Worm (Caenorhabditis elegans) whole organism, early embryonic: ENCODE data around the gene fipr-1.

Experiments
- B0310.2 ChIP-seq: sonication (generic microtip); optimal IDR thresholded peaks from 2 replicates; lab custom pipeline; 2016; ENCODE audit warnings: mild to moderate bottlenecking, missing genetic modification characterization, missing compliant biosample characterization
- F13C5.2 ChIP-seq: sonication (generic microtip); optimal IDR thresholded peaks from 2 replicates; lab custom pipeline; 2017; ENCODE audit warnings: mild to moderate bottlenecking, missing genetic modification characterization, inconsistent platforms, missing compliant biosample characterization
- aly-1 ChIP-seq: sonication (generic microtip); optimal IDR thresholded peaks from 2 replicates; lab custom pipeline; 2016; ENCODE audit warnings: missing genetic modification characterization, missing compliant biosample characterization
- ama-1 ChIP-seq: fragments of 150-350 bp; optimal IDR thresholded peaks from 2 replicates; lab custom pipeline; 2014
- ceh-13 ChIP-seq: fragments of 200-800 bp; sonication (Bioruptor generic); optimal IDR thresholded peaks from 2 replicates; lab custom pipeline; 2018; ENCODE audit warnings: mild to moderate bottlenecking, missing genetic modification characterization, missing compliant biosample characterization
- ceh-36 ChIP-seq: sonication (generic microtip); optimal IDR thresholded peaks from 2 replicates; lab custom pipeline; 2016; ENCODE audit warnings: missing genetic modification characterization, inconsistent platforms, missing compliant biosample characterization
- ets-7 ChIP-seq: sonication (generic microtip); optimal IDR thresholded peaks from 2 replicates; lab custom pipeline; 2016; ENCODE audit warnings: missing genotype, missing genetic modification characterization, missing compliant biosample characterization
- flt-1 ChIP-seq: fragments of 200-800 bp; sonication (Bioruptor generic); IDR thresholded peaks from 2 replicates; pipeline ENCODE4 v1.3.6; 2022; ENCODE audit warnings: missing genetic modification characterization, missing compliant biosample characterization
- hmbx-1 ChIP-seq: sonication (generic microtip); optimal IDR thresholded peaks from 2 replicates; lab custom pipeline; 2016; ENCODE audit warnings: mild to moderate bottlenecking, missing genetic modification characterization, missing compliant biosample characterization
- hmg-4 ChIP-seq: fragments of 200-800 bp; sonication (Bioruptor generic); optimal IDR thresholded peaks from 2 replicates; lab custom pipeline; 2018; ENCODE audit warnings: mild to moderate bottlenecking, missing genetic modification characterization, missing compliant biosample characterization
- hnd-1 ChIP-seq: sonication (generic microtip); optimal IDR thresholded peaks from 2 replicates; lab custom pipeline; 2016; ENCODE audit warnings: missing genetic modification characterization, missing compliant biosample characterization
- pes-1 ChIP-seq: fragments of 200-800 bp; sonication (Bioruptor generic); IDR thresholded peaks from 2 replicates; pipeline ENCODE4 v1.3.6; 2022; ENCODE audit warnings: missing genetic modification reagents, missing genetic modification characterization, missing compliant biosample characterization
- scrt-1 ChIP-seq: fragments of 200-800 bp; sonication (Bioruptor generic); IDR thresholded peaks from 2 replicates; pipeline ENCODE4 v1.3.6; 2022; ENCODE audit warnings: missing genetic modification characterization, missing compliant biosample characterization
- sea-1 ChIP-seq: fragments of 200-800 bp; sonication (Bioruptor generic); conservative IDR thresholded peaks from 2 replicates; pipeline ENCODE4 v1.3.6; 2022; ENCODE audit warnings: missing genetic modification characterization, missing compliant biosample characterization
- tbx-11 ChIP-seq: fragments of 200-800 bp; sonication (Bioruptor generic); IDR thresholded peaks from 2 replicates; pipeline ENCODE4 v1.3.6; 2022; ENCODE audit warnings: missing genetic modification characterization, missing compliant biosample characterization
- tbx-37 ChIP-seq: fragments of 200-800 bp; sonication (Bioruptor generic); conservative IDR thresholded peaks from 2 replicates; pipeline ENCODE4 v1.3.6; 2022; ENCODE audit warnings: missing genetic modification reagents, missing genetic modification characterization, missing compliant biosample characterization
- tra-4 ChIP-seq: sonication (generic microtip); optimal IDR thresholded peaks from 2 replicates; lab custom pipeline; 2017; ENCODE audit warnings: missing genetic modification characterization, missing compliant biosample characterization

The fipr-1 gene

DNA sequence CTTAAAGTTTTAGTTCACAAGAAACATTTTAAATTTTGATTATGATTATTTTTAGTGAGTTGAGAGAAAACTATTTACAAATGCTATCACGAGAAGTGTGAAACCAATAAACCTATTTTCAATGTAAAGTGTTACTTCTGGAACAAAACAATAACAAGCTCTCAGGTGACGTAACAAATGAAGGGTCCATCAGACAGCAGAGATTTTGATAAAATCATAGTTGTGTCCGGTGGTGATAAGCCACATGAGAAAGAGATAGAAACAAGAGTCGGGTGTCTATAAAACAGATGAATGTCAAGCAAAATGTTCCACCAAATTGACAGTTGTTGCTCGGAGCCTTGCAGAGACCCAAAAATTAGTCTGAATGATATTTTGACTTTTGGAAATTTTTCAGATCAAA, 27.2 kb downstream of the fipr-1 start:
- no peak for TF ChIP-seq aly-1
- no peak for TF ChIP-seq tbx-11 (GFP tag; lab: Robert Waterston, UW)
- no peak for TF ChIP-seq hmg-4 (GFP tag; lab: Kevin White, UChicago)
- no peak for TF ChIP-seq hmbx-1 (tag; lab: Kevin White, UChicago)
- no peak for TF ChIP-seq hnd-1 (tag; lab: Kevin White, UChicago)
- TF ChIP-seq tra-4 (tag; lab: Kevin White, UChicago) = no peak

DNA sequence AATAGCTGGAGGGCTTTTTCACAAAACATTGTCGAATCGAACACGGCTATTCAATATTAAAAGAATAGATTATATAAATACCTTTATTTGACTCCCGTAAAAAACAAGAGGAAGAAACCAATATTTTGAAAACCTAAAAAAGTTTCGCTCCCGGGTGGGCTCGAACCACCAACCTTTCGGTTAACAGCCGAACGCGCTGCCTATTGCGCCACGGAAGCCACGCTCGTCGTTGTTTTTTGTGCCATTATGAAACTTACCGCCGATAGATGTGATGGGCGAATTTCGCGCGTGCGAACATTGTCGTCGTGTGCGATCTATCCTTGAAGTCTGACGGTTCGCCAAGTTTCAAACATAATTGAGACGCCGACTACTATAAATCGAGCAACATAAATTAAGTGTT, 29.7 kb downstream of the fipr-1 start:
- 0 out of 2 replicates have a peak, but pooled peaks have one; percentile 50 for TF ChIP-seq flt-1
- TF ChIP-seq hnd-1 (tag; lab: Kevin White, UChicago) = peak; percentile 9
- no peak for TF ChIP-seq ama-1 (lab: Kevin White, UChicago)
- peak; percentile 44 for TF ChIP-seq hmg-4 (GFP tag; lab: Kevin White, UChicago)
- peak; percentile 47 for TF ChIP-seq ceh-36 (tag; lab: Kevin White, UChicago)
- TF ChIP-seq ets-7 (tag; lab: Kevin White, UChicago) = no peak
- TF ChIP-seq hmbx-1 (tag; lab: Kevin White, UChicago) = no peak
- peak; percentile 82 for TF ChIP-seq pes-1
- 0 out of 2 replicates have a peak, but pooled peaks have one; percentile 65 for TF ChIP-seq scrt-1 (GFP tag; lab: Robert Waterston, UW)
- TF ChIP-seq sea-1 (GFP tag; lab: Robert Waterston, UW) = peak; percentile 69; the same call in 1 of the 2 replicates
- TF ChIP-seq aly-1 = no peak
- no peak for TF ChIP-seq B0310.2
- TF ChIP-seq ceh-13 = peak; percentile 10
- TF ChIP-seq tbx-37 (GFP tag; lab: Robert Waterston, UW) = peak; percentile 46; the same call in 1 of the 2 replicates
- TF ChIP-seq tbx-11 (GFP tag; lab: Robert Waterston, UW) = no peak; the same call in 1 of the 2 replicates
- TF ChIP-seq tra-4 (tag; lab: Kevin White, UChicago) = no peak
- TF ChIP-seq F13C5.2 (tag; lab: Kevin White, UChicago) = no peak

DNA sequence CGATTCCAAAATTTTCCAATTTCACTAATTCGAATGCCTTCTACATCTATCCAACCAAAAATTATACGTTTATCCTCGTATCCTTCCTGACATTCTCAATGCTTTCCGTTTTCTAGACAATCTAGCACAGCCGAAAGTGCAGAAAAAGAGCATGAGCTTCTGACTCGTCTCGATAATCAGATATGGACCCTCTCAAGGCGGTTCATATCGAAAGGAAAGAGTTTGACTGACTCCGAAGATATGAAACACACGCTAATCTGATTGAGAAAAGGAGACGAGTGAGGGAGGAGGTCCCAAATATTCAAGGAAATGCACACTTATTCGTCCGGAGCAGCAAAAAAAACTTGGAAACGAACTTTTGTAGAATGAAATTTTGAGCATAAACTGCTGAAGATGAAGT, 32.4 kb downstream of the fipr-1 start:
- TF ChIP-seq hmbx-1 (tag; lab: Kevin White, UChicago) = no peak
- TF ChIP-seq scrt-1 (GFP tag; lab: Robert Waterston, UW) = no peak
- TF ChIP-seq hmg-4 (GFP tag; lab: Kevin White, UChicago) = no peak
- no peak for TF ChIP-seq F13C5.2 (tag; lab: Kevin White, UChicago)
- TF ChIP-seq tra-4 (tag; lab: Kevin White, UChicago) = no peak
- TF ChIP-seq tbx-37 (GFP tag; lab: Robert Waterston, UW) = no peak
- no peak for TF ChIP-seq hnd-1 (tag; lab: Kevin White, UChicago)
- no peak for TF ChIP-seq B0310.2
- no peak for TF ChIP-seq aly-1
- TF ChIP-seq sea-1 (GFP tag; lab: Robert Waterston, UW) = no peak

DNA sequence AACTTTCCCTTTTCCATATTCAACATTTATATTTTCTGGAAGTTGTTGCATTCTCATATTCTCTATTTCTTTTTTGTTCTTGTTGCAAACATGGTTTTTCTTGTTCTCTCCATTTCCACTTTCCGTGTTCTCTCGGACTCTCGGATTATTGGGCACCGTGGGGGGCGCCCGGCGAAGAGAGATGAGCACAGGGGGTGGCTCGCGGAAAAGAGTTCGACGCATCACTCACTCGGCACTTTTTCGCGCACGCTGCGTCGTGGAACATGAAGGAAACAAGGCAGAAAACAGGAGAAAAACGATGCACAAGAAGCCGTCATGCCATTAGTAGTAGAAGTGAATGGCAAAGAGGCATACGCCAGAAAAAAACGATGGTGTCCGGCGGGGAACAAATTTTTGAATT, 34.9 kb downstream of the fipr-1 start:
- TF ChIP-seq pes-1 (no peak), hnd-1 (tag; lab: Kevin White, UChicago) (no peak), aly-1 (no peak), scrt-1 (GFP tag; lab: Robert Waterston, UW) (no peak)

DNA sequence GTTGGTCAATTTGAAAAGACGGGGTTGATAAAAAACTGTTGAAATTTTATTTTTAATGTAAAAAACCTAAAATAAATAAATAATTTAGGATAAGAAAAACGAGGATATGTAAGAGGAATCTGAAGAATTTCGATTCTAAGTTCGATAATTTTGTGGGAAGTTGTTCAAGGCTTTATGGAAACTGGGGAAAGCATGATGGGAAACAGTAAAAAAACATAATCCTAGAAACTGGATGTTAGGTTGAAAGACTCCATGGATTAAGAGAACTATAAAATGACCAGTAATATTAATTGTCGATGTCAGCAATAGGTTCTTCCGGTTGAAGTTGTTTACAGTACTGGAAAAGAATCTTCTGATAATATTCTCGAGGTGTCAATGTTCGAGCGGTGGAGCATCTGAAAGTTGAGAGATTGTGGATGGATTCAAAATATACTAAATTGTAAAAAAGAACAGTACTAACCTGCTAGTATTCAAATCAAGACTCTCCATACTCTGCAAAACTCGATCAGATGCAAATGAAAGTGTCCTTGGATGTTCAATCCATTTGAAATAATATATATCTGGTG, 41.2 kb downstream of the fipr-1 start:
- TF ChIP-seq F13C5.2 (tag; lab: Kevin White, UChicago) = no peak

DNA sequence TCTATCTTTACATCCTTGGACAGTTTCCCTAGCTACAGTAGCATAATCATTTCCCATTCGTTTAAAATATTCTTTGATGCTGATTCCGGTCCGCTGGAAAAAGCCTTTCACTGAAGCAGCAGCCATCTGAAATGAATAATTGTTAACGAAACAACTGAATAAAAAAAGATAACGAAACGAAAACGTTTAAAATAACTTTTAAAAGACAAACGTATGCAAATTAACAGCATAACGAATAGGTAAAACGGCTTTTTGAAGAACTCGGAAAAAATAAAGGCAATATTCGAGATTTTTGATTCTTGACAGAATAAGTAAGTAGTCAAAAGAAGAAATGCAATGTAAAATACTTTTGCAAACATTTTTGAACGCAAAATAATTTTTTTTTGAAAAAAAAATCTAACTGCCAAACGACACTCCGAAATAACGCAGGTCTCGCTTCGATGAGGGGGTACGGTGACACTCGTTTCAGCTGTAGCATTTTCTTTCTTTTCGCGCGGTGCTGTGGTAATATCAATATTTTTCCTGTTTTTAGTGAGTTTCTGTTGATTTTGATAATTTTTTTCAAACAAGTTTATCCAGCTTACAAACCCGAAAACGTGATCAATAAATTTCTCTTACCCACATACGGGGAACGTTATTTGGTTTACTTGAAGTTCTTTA, 43.5 kb downstream of the fipr-1 start, which contains the start of the genes R04F11.5 and R04F11.2:
Gene R04F11.5, minus strand, starts transcription at position 126 of the 660 bp plus-strand sequence.
Gene R04F11.2, plus strand, starts transcription at position 488 of the 660 bp plus-strand sequence.
- TF ChIP-seq flt-1 (no peak), ceh-36 (tag; lab: Kevin White, UChicago) (no peak), ama-1 (lab: Kevin White, UChicago) (no peak), tra-4 (tag; lab: Kevin White, UChicago) (no peak), ets-7 (tag; lab: Kevin White, UChicago) (no peak), hnd-1 (tag; lab: Kevin White, UChicago) (no peak), pes-1 (0 out of 2 replicates have a peak, but pooled peaks have one; percentile 31), F13C5.2 (tag; lab: Kevin White, UChicago) (peak; percentile 15), aly-1 (no peak), sea-1 (GFP tag; lab: Robert Waterston, UW) (no peak), tbx-11 (GFP tag; lab: Robert Waterston, UW) (no peak), ceh-13 (no peak), hmg-4 (GFP tag; lab: Kevin White, UChicago) (no peak), scrt-1 (GFP tag; lab: Robert Waterston, UW) (no peak), B0310.2 (no peak)

DNA sequence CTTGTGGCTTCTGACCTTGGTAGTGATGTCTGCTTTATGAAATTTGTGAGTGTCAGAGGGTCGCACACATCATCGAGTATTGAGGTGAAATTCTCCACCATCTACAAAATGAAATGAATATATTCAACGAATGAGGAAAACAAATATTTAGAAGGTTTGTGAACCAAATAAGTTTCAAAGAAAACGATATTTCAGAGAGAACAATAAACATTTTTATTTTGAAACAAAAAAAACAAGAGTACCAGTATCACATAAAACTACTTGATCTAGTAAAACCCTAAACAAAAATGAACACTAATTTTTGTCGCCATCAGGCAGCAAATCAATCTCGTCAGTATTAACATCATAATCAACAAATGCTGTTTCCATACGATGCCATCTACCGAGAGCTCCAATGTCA, 44.5 kb downstream of the fipr-1 start, which contains the start of gene R04F11.3:
Gene R04F11.3, minus strand, starts transcription at position 101 of the 400 bp plus-strand sequence.
- no peak for TF ChIP-seq ama-1 (lab: Kevin White, UChicago)

DNA sequence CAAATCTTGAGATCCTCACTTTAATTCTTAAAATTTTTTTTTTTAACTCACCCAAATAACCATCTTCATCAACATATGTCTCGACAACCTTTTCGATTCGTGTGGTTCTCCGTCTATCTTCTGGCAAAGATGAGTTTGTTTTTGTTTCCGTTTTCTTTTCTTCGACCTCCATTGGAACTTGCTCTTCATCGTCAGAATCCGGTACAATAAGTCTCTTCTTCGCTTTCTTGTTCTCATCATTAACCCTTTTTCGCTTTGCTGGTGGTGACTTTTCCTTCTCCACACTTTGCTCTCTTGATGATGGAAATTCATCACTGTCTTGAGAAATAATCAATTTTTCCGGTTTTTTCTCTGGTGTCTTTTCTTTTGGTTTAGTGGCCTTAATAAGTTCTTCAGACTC, 45.5 kb downstream of the fipr-1 start:
- no peak for TF ChIP-seq scrt-1 (GFP tag; lab: Robert Waterston, UW)
- no peak for TF ChIP-seq ama-1 (lab: Kevin White, UChicago)
- no peak for TF ChIP-seq flt-1
- TF ChIP-seq ceh-13 = no peak
- no peak for TF ChIP-seq tra-4 (tag; lab: Kevin White, UChicago)
- no peak for TF ChIP-seq tbx-11 (GFP tag; lab: Robert Waterston, UW)
- TF ChIP-seq sea-1 (GFP tag; lab: Robert Waterston, UW) = no peak
- no peak for TF ChIP-seq B0310.2
